Fruit fly (Drosophila melanogaster) whole organism, adult: ENCODE results near the gene HLH4C.
A peak's percentile ranks its signal among the peaks of the same experiment; 100 is the strongest.

ENCODE experiments used
- CG11617 ChIP-seq: fragments of 200-800 bp; sonication (Bioruptor generic); optimal IDR thresholded peaks from 2 replicates; lab custom pipeline; 2017; ENCODE audit warnings: mild to moderate bottlenecking, missing biosample characterization, missing genetic modification reagents, missing genetic modification characterization
- CG12768 ChIP-seq: fragments of 200-800 bp; sonication (Bioruptor generic); optimal IDR thresholded peaks from 2 replicates; lab custom pipeline; 2017; ENCODE audit warnings: missing biosample characterization, missing genetic modification characterization, mild to moderate bottlenecking, moderate library complexity, missing genetic modification reagents
- CG14711 ChIP-seq: fragments of 200-800 bp; sonication (Bioruptor generic); optimal IDR thresholded peaks from 2 replicates; lab custom pipeline; 2018; ENCODE audit warnings: missing biosample characterization, mild to moderate bottlenecking, missing genetic modification characterization, moderate library complexity
- CG1620 ChIP-seq: fragments of 200-800 bp; sonication (Bioruptor generic); optimal IDR thresholded peaks from 2 replicates; lab custom pipeline; 2016; ENCODE audit warnings: missing biosample characterization, missing genetic modification characterization
- CG33017 ChIP-seq: fragments of 200-800 bp; sonication (Bioruptor generic); optimal IDR thresholded peaks from 2 replicates; lab custom pipeline; 2018; ENCODE audit warnings: missing biosample characterization, mild to moderate bottlenecking, missing genetic modification characterization, moderate library complexity
- CG5204 ChIP-seq: fragments of 200-800 bp; sonication (Bioruptor generic); optimal IDR thresholded peaks from 2 replicates; lab custom pipeline; 2016; ENCODE audit warnings: missing biosample characterization, missing genetic modification characterization
- CG7045 ChIP-seq: fragments of 200-800 bp; sonication (Bioruptor generic); optimal IDR thresholded peaks from 2 replicates; lab custom pipeline; 2017; ENCODE audit warnings: missing biosample characterization, mild to moderate bottlenecking, missing genetic modification characterization
- CG7101 ChIP-seq: fragments of 200-800 bp; sonication (Bioruptor generic); optimal IDR thresholded peaks from 2 replicates; lab custom pipeline; 2018; ENCODE audit warnings: missing biosample characterization, mild to moderate bottlenecking, missing genetic modification characterization, moderate library complexity
- Clk ChIP-seq: fragments of 200-800 bp; sonication (Bioruptor generic); optimal IDR thresholded peaks from 2 replicates; lab custom pipeline; 2017; ENCODE audit warnings: missing biosample characterization, missing genetic modification characterization
- Crg-1 ChIP-seq: fragments of 200-800 bp; sonication (Bioruptor generic); optimal IDR thresholded peaks from 2 replicates; lab custom pipeline; 2016; ENCODE audit warnings: missing biosample characterization, missing genetic modification characterization
- Hr96 ChIP-seq: fragments of 200-800 bp; sonication (Bioruptor generic); optimal IDR thresholded peaks from 2 replicates; lab custom pipeline; 2016; ENCODE audit warnings: missing biosample characterization, missing genetic modification characterization
- Mnt ChIP-seq: fragments of 200-800 bp; sonication (Bioruptor generic); optimal IDR thresholded peaks from 2 replicates; lab custom pipeline; 2016; ENCODE audit warnings: missing biosample characterization, mild to moderate bottlenecking, missing genetic modification characterization
- bab1 ChIP-seq: fragments of 200-800 bp; sonication (Bioruptor generic); optimal IDR thresholded peaks from 3 replicates; lab custom pipeline; 2019; ENCODE audit warnings: missing biosample characterization, mild to moderate bottlenecking, missing genetic modification characterization, moderate library complexity
- cic ChIP-seq: fragments of 200-800 bp; sonication (Bioruptor generic); optimal IDR thresholded peaks from 2 replicates; lab custom pipeline; 2017; ENCODE audit warnings: missing biosample characterization, mild to moderate bottlenecking, missing genetic modification characterization, moderate library complexity
- cnc ChIP-seq, 2 experiments: fragments of >200 bp; optimal IDR thresholded peaks; 2 replicates each; lab custom pipeline; 2017
- kay ChIP-seq: fragments of 200-800 bp; sonication (Bioruptor generic); peaks from one replicate; lab custom pipeline; 2016; ENCODE audit warnings: missing biosample characterization, missing genetic modification characterization, borderline replicate concordance
- ovo ChIP-seq: fragments of 200-800 bp; sonication (Bioruptor generic); optimal IDR thresholded peaks from 2 replicates; lab custom pipeline; 2016; ENCODE audit warnings: missing biosample characterization, missing genetic modification characterization
- pad ChIP-seq: fragments of 200-800 bp; sonication (Bioruptor generic); optimal IDR thresholded peaks from 3 replicates; lab custom pipeline; 2017; ENCODE audit warnings: missing biosample characterization, missing genetic modification characterization, mild to moderate bottlenecking, moderate library complexity, missing genetic modification reagents
- tj ChIP-seq: fragments of 200-800 bp; sonication (Bioruptor generic); optimal IDR thresholded peaks from 3 replicates; lab custom pipeline; 2017; ENCODE audit warnings: missing biosample characterization, mild to moderate bottlenecking, missing genetic modification characterization, moderate library complexity
- toe ChIP-seq: fragments of 200-800 bp; sonication (Bioruptor generic); optimal IDR thresholded peaks from 2 replicates; lab custom pipeline; 2016; ENCODE audit warnings: missing biosample characterization, missing genetic modification characterization

Gene HLH4C

DNA sequence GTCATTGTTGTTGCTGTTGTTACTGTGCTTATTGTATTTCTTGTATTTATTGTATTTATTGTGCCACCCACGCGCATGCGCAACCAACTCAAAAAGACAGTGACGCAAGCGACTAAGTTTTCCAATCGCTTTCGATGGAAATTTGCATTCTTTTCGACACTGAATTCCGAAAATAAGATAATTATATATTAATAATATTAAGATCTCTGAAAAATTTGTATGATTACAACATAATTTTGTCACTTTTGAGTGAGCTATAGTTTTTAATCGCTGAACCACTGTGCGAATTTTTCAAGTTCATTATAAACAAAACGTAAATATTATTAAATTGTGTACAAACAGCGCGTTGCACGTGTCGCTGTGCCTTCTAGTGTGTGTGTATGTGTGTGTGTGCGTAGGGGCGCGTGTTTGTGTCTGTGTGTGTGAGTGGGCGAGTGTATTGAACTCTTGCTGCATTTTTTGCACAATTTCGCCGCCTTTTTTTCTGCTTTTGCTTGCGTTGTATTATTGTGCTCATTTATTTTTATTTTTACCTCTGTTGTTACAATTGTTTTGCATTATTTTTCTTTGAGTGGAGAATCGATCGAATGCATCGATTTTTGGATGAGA lies 31.4 kb downstream of the HLH4C start:
- TF ChIP-seq bab1 (peak; percentile 76), CG7101 (no peak), Hr96 (GFP tag; lab: Kevin White, UChicago) (no peak), cnc (optimal IDR thresholded peaks at IDR 0.05; lab: Kevin White, UChicago) (no peak), toe (GFP tag; lab: Kevin White, UChicago) (no peak), CG5204 (GFP tag; lab: Kevin White, UChicago) (no peak)

dm6 chrX:4614945-4615344 lies 32.3 kb downstream of the HLH4C start:
- TF ChIP-seq bab1: peak; percentile 8
- TF ChIP-seq cnc (optimal IDR thresholded peaks at IDR 0.05; lab: Kevin White, UChicago): no peak

DNA sequence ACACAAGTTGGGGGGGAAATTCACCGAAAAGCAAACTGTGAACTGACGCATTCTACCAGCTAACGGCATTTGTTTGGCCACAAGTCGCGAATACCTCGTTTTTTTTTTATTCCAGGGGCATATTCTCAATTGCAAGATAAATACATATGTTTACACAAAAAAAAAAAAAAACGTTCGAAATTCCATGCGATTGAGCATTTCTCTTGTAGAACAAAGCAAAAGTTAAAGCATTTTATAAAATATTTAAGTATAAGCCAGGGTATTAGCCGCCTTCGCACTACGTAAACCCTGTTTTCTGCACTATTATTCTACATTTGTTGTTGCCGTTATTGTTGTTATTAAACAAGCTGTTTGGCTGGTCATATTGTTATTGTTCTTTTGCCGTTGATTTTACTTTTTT lies 32.9 kb downstream of the HLH4C start:
- TF ChIP-seq bab1: peak; percentile 73
- TF ChIP-seq CG7101: peak; percentile 64
- no peak for TF ChIP-seq ovo (GFP tag; lab: Kevin White, UChicago)
- TF ChIP-seq CG33017 (tag; lab: Kevin White, UChicago): no peak
- no peak for TF ChIP-seq CG12768 (GFP tag; lab: Kevin White, UChicago)
- TF ChIP-seq Mnt: no peak
- peak; percentile 59 for TF ChIP-seq Hr96 (GFP tag; lab: Kevin White, UChicago)
- TF ChIP-seq Clk (GFP tag; lab: Kevin White, UChicago): no peak
- no peak for TF ChIP-seq CG7045 (GFP tag; lab: Kevin White, UChicago)
- no peak for TF ChIP-seq pad (GFP tag; lab: Kevin White, UChicago)
- TF ChIP-seq CG14711: peak; percentile 65
- no peak for TF ChIP-seq CG11617 (GFP tag; lab: Kevin White, UChicago)
- no peak for TF ChIP-seq toe (GFP tag; lab: Kevin White, UChicago)
- TF ChIP-seq cic (GFP tag; lab: Kevin White, UChicago): no peak

dm6 chrX:4613613-4614012 lies 33.6 kb downstream of the HLH4C start:
- TF ChIP-seq tj (GFP tag; lab: Kevin White, UChicago): no peak
- no peak for TF ChIP-seq Mnt
- TF ChIP-seq CG11617 (GFP tag; lab: Kevin White, UChicago): no peak
- no peak for TF ChIP-seq CG5204 (GFP tag; lab: Kevin White, UChicago)
- TF ChIP-seq cic (GFP tag; lab: Kevin White, UChicago): no peak
- TF ChIP-seq toe (GFP tag; lab: Kevin White, UChicago): no peak
- TF ChIP-seq bab1: no peak
- TF ChIP-seq ovo (GFP tag; lab: Kevin White, UChicago): no peak
- no peak for TF ChIP-seq Hr96 (GFP tag; lab: Kevin White, UChicago)
- no peak for TF ChIP-seq CG12768 (GFP tag; lab: Kevin White, UChicago)
- TF ChIP-seq CG7101: no peak
- no peak for TF ChIP-seq CG7045 (GFP tag; lab: Kevin White, UChicago)
- TF ChIP-seq kay (GFP tag; lab: Kevin White, UChicago): no peak

DNA sequence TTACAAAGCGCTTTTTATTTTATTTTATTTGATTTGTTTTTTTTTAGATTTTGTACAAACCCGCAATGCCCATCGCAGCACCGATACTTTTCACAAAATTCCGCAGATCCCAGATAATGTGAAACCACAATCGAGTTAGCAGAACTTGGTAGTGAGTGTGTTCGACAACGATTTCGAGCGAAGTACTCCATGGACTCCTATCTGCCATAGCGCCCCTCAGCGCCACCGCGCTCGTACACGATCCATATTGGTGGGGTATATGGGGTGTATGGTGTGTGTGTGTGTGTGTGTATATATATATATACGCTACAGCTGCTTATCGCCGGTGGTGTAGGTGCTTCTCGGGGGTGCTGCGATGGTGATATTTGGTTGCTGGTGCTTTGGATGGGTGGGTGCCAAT lies 34.8 kb downstream of the HLH4C start:
- no peak for TF ChIP-seq pad (GFP tag; lab: Kevin White, UChicago)
- peak; percentile 53 for TF ChIP-seq kay (GFP tag; lab: Kevin White, UChicago)
- no peak for TF ChIP-seq ovo (GFP tag; lab: Kevin White, UChicago)
- peak; percentile 11 for TF ChIP-seq cic (GFP tag; lab: Kevin White, UChicago)
- TF ChIP-seq toe (GFP tag; lab: Kevin White, UChicago): no peak
- TF ChIP-seq Mnt: peak; percentile 6
- TF ChIP-seq CG7101: peak; percentile 25
- no peak for TF ChIP-seq bab1

- TF ChIP-seq Clk (GFP tag; lab: Kevin White, UChicago): no peak
- peak; percentile 35 for TF ChIP-seq Mnt
- no peak for TF ChIP-seq kay (GFP tag; lab: Kevin White, UChicago)
- TF ChIP-seq Crg-1 (GFP tag; lab: Kevin White, UChicago): peak; percentile 70
- TF ChIP-seq cic (GFP tag; lab: Kevin White, UChicago): no peak
- TF ChIP-seq tj (GFP tag; lab: Kevin White, UChicago): peak; percentile 9
- peak; percentile 67 for TF ChIP-seq CG7101
- TF ChIP-seq CG14711: peak; percentile 24
- no peak for TF ChIP-seq CG11617 (GFP tag; lab: Kevin White, UChicago)
- TF ChIP-seq ovo (GFP tag; lab: Kevin White, UChicago): peak; percentile 28
- peak; percentile 22 for TF ChIP-seq toe (GFP tag; lab: Kevin White, UChicago)
- no peak for TF ChIP-seq CG5204 (GFP tag; lab: Kevin White, UChicago)
- TF ChIP-seq CG1620 (GFP tag; lab: Kevin White, UChicago): peak; percentile 28
- TF ChIP-seq CG7045 (GFP tag; lab: Kevin White, UChicago): peak; percentile 18
- TF ChIP-seq cnc (optimal IDR thresholded peaks at IDR 0.05; lab: Kevin White, UChicago): no peak
- no peak for TF ChIP-seq CG12768 (GFP tag; lab: Kevin White, UChicago)
- TF ChIP-seq pad (GFP tag; lab: Kevin White, UChicago): peak; percentile 28
- no peak for TF ChIP-seq bab1
- no peak for TF ChIP-seq Hr96 (GFP tag; lab: Kevin White, UChicago)
Measured at dm6 chrX:4610481-4610880, 36.7 kb downstream of the HLH4C start.

dm6 chrX:4609737-4610136 lies 37.5 kb downstream of the HLH4C start:
- no peak for TF ChIP-seq tj (GFP tag; lab: Kevin White, UChicago)
- peak; percentile 18 for TF ChIP-seq ovo (GFP tag; lab: Kevin White, UChicago)
- peak; percentile 11 for TF ChIP-seq CG7101
- no peak for TF ChIP-seq cnc (optimal IDR thresholded peaks at IDR 0.05; lab: Kevin White, UChicago)
